Worm (Caenorhabditis elegans) whole organism, early embryonic: ENCODE measurements around the gene mrp-5.

Experiments
- B0310.2 ChIP-seq: sonication (generic microtip); optimal IDR thresholded peaks from 2 replicates; lab custom pipeline; 2016; ENCODE audit warnings: mild to moderate bottlenecking, missing genetic modification characterization, missing compliant biosample characterization
- F13C5.2 ChIP-seq: sonication (generic microtip); optimal IDR thresholded peaks from 2 replicates; lab custom pipeline; 2017; ENCODE audit warnings: mild to moderate bottlenecking, missing genetic modification characterization, inconsistent platforms, missing compliant biosample characterization
- aly-1 ChIP-seq: sonication (generic microtip); optimal IDR thresholded peaks from 2 replicates; lab custom pipeline; 2016; ENCODE audit warnings: missing genetic modification characterization, missing compliant biosample characterization
- ama-1 ChIP-seq: fragments of 150-350 bp; optimal IDR thresholded peaks from 2 replicates; lab custom pipeline; 2014
- ceh-13 ChIP-seq: fragments of 200-800 bp; sonication (Bioruptor generic); optimal IDR thresholded peaks from 2 replicates; lab custom pipeline; 2018; ENCODE audit warnings: mild to moderate bottlenecking, missing genetic modification characterization, missing compliant biosample characterization
- ceh-36 ChIP-seq: sonication (generic microtip); optimal IDR thresholded peaks from 2 replicates; lab custom pipeline; 2016; ENCODE audit warnings: missing genetic modification characterization, inconsistent platforms, missing compliant biosample characterization
- ets-7 ChIP-seq: sonication (generic microtip); optimal IDR thresholded peaks from 2 replicates; lab custom pipeline; 2016; ENCODE audit warnings: missing genotype, missing genetic modification characterization, missing compliant biosample characterization
- flt-1 ChIP-seq: fragments of 200-800 bp; sonication (Bioruptor generic); IDR thresholded peaks from 2 replicates; pipeline ENCODE4 v1.3.6; 2022; ENCODE audit warnings: missing genetic modification characterization, missing compliant biosample characterization
- hmbx-1 ChIP-seq: sonication (generic microtip); optimal IDR thresholded peaks from 2 replicates; lab custom pipeline; 2016; ENCODE audit warnings: mild to moderate bottlenecking, missing genetic modification characterization, missing compliant biosample characterization
- hmg-4 ChIP-seq: fragments of 200-800 bp; sonication (Bioruptor generic); optimal IDR thresholded peaks from 2 replicates; lab custom pipeline; 2018; ENCODE audit warnings: mild to moderate bottlenecking, missing genetic modification characterization, missing compliant biosample characterization
- hnd-1 ChIP-seq: sonication (generic microtip); optimal IDR thresholded peaks from 2 replicates; lab custom pipeline; 2016; ENCODE audit warnings: missing genetic modification characterization, missing compliant biosample characterization
- pes-1 ChIP-seq: fragments of 200-800 bp; sonication (Bioruptor generic); IDR thresholded peaks from 2 replicates; pipeline ENCODE4 v1.3.6; 2022; ENCODE audit warnings: missing genetic modification reagents, missing genetic modification characterization, missing compliant biosample characterization
- scrt-1 ChIP-seq: fragments of 200-800 bp; sonication (Bioruptor generic); IDR thresholded peaks from 2 replicates; pipeline ENCODE4 v1.3.6; 2022; ENCODE audit warnings: missing genetic modification characterization, missing compliant biosample characterization
- sea-1 ChIP-seq: fragments of 200-800 bp; sonication (Bioruptor generic); conservative IDR thresholded peaks from 2 replicates; pipeline ENCODE4 v1.3.6; 2022; ENCODE audit warnings: missing genetic modification characterization, missing compliant biosample characterization
- tbx-11 ChIP-seq: fragments of 200-800 bp; sonication (Bioruptor generic); IDR thresholded peaks from 2 replicates; pipeline ENCODE4 v1.3.6; 2022; ENCODE audit warnings: missing genetic modification characterization, missing compliant biosample characterization
- tbx-37 ChIP-seq: fragments of 200-800 bp; sonication (Bioruptor generic); conservative IDR thresholded peaks from 2 replicates; pipeline ENCODE4 v1.3.6; 2022; ENCODE audit warnings: missing genetic modification reagents, missing genetic modification characterization, missing compliant biosample characterization
- tra-4 ChIP-seq: sonication (generic microtip); optimal IDR thresholded peaks from 2 replicates; lab custom pipeline; 2017; ENCODE audit warnings: missing genetic modification characterization, missing compliant biosample characterization

mrp-5 gene

ce11 chrX:14922758-14923157 lies 23.4 kb downstream of the mrp-5 start:
- TF ChIP-seq B0310.2 (tag; lab: Kevin White, UChicago) (no peak), tra-4 (tag; lab: Kevin White, UChicago) (no peak), hnd-1 (tag; lab: Kevin White, UChicago) (no peak)

ce11 chrX:14920880-14921279 lies 25.2 kb downstream of the mrp-5 start:
- TF ChIP-seq hmbx-1 (tag; lab: Kevin White, UChicago) (no peak), F13C5.2 (tag; lab: Kevin White, UChicago) (no peak), scrt-1 (no peak), hnd-1 (tag; lab: Kevin White, UChicago) (no peak)

- TF ChIP-seq hnd-1 (tag; lab: Kevin White, UChicago), result no peak
- no peak for TF ChIP-seq ama-1 (lab: Kevin White, UChicago)
- TF ChIP-seq hmg-4 (GFP tag; lab: Kevin White, UChicago), result no peak
- no peak for TF ChIP-seq B0310.2 (tag; lab: Kevin White, UChicago)
- TF ChIP-seq pes-1 (GFP tag; lab: Robert Waterston, UW), result no peak
- no peak for TF ChIP-seq scrt-1
- TF ChIP-seq sea-1 (GFP tag; lab: Robert Waterston, UW), result no peak
- no peak for TF ChIP-seq flt-1 (GFP tag; lab: Robert Waterston, UW)
- TF ChIP-seq tbx-11 (GFP tag; lab: Robert Waterston, UW), result no peak
- no peak for TF ChIP-seq ets-7 (tag; lab: Kevin White, UChicago)
- no peak for TF ChIP-seq hmbx-1 (tag; lab: Kevin White, UChicago)
- no peak for TF ChIP-seq ceh-36
- TF ChIP-seq F13C5.2 (tag; lab: Kevin White, UChicago), result no peak
- TF ChIP-seq tra-4 (tag; lab: Kevin White, UChicago), result no peak
- no peak for TF ChIP-seq ceh-13 (GFP tag; lab: Kevin White, UChicago)
- no peak for TF ChIP-seq aly-1
- TF ChIP-seq tbx-37, result no peak
Measured at ce11 chrX:14918538-14918937, 27.6 kb downstream of the mrp-5 start, which contains the start of gene npr-40. TSS of gene npr-40 (plus strand) at chrX:14918838.

DNA sequence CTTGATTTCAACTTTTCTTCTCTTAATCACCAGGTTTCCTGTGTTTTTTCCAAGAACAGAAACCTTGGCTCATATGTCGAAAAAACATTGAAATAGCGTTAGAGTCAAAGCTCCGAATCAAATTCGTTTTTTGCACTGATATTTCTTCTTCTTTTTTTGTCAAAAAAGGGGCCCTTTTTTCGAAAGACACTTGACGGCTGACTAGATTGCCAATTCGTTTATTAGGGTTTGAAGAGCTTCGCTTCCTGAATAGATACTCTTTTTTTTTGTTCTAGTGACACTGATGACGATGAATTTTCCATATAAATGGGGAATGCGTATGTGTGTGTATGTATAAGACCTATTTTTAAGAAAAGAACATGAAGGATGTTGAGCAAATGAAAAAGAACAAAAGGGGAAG lies 29.4 kb downstream of the mrp-5 start:
- TF ChIP-seq hmg-4 (GFP tag; lab: Kevin White, UChicago) (no peak), pes-1 (GFP tag; lab: Robert Waterston, UW) (no peak), ceh-13 (GFP tag; lab: Kevin White, UChicago) (no peak), tbx-37 (no peak), flt-1 (GFP tag; lab: Robert Waterston, UW) (no peak), scrt-1 (no peak), tbx-11 (GFP tag; lab: Robert Waterston, UW) (no peak), aly-1 (no peak), ets-7 (tag; lab: Kevin White, UChicago) (no peak), hnd-1 (tag; lab: Kevin White, UChicago) (no peak), tra-4 (tag; lab: Kevin White, UChicago) (no peak), hmbx-1 (tag; lab: Kevin White, UChicago) (no peak), F13C5.2 (tag; lab: Kevin White, UChicago) (no peak), ceh-36 (no peak), ama-1 (lab: Kevin White, UChicago) (no peak), B0310.2 (tag; lab: Kevin White, UChicago) (no peak), sea-1 (GFP tag; lab: Robert Waterston, UW) (no peak)

ce11 chrX:14910689-14911088 lies 35.4 kb downstream of the mrp-5 start:
- TF ChIP-seq pes-1 (GFP tag; lab: Robert Waterston, UW) (no peak), flt-1 (GFP tag; lab: Robert Waterston, UW) (no peak), ceh-13 (GFP tag; lab: Kevin White, UChicago) (no peak), tbx-37 (no peak), hmbx-1 (tag; lab: Kevin White, UChicago) (no peak), sea-1 (GFP tag; lab: Robert Waterston, UW) (no peak), tra-4 (tag; lab: Kevin White, UChicago) (no peak), tbx-11 (GFP tag; lab: Robert Waterston, UW) (no peak), B0310.2 (tag; lab: Kevin White, UChicago) (no peak), scrt-1 (no peak), ceh-36 (no peak), ama-1 (lab: Kevin White, UChicago) (no peak), aly-1 (no peak), hnd-1 (tag; lab: Kevin White, UChicago) (no peak), hmg-4 (GFP tag; lab: Kevin White, UChicago) (no peak), F13C5.2 (tag; lab: Kevin White, UChicago) (no peak)

DNA sequence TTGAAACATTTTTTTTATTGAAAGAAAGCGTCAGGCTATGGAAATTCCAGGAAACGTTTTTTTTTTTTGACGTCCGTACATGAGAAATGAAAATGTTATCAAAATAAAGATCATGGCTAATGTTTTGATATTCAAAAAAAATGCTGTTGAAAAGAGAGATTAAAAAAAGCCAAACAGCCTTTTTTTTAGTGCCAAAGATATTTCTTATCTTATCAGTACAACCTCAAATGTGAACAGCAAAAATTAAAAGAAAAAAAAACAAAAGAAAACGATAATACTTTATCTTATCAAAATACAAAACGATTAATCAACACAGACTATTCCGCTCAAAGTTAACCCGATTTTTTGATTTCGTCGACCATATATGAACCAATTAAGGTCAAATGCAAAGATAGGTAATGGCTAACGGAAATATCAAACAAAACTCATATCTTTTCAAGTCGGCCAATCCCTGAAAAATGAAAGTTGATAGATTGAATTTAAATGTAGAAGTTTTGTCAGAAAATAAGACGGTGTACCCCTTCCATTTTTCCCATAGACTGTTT lies 38.8 kb downstream of the mrp-5 start:
- TF ChIP-seq ets-7 (tag; lab: Kevin White, UChicago) (no peak), B0310.2 (tag; lab: Kevin White, UChicago) (no peak), ceh-36 (no peak), tra-4 (tag; lab: Kevin White, UChicago) (no peak), flt-1 (GFP tag; lab: Robert Waterston, UW) (no peak), hmg-4 (GFP tag; lab: Kevin White, UChicago) (no peak), ceh-13 (GFP tag; lab: Kevin White, UChicago) (no peak), F13C5.2 (tag; lab: Kevin White, UChicago) (no peak), hnd-1 (tag; lab: Kevin White, UChicago) (no peak), aly-1 (no peak), tbx-11 (GFP tag; lab: Robert Waterston, UW) (no peak), ama-1 (lab: Kevin White, UChicago) (no peak), tbx-37 (no peak)

ce11 chrX:14905161-14905560 lies 41.0 kb downstream of the mrp-5 start, which contains the start of gene hex-5:
TSS of gene hex-5 (minus strand) at chrX:14905261.
- TF ChIP-seq ceh-36 (no peak), aly-1 (no peak), tra-4 (tag; lab: Kevin White, UChicago) (no peak), hnd-1 (tag; lab: Kevin White, UChicago) (no peak), B0310.2 (tag; lab: Kevin White, UChicago) (no peak), F13C5.2 (tag; lab: Kevin White, UChicago) (no peak), ceh-13 (GFP tag; lab: Kevin White, UChicago) (no peak), hmg-4 (GFP tag; lab: Kevin White, UChicago) (no peak), sea-1 (GFP tag; lab: Robert Waterston, UW) (no peak), ets-7 (tag; lab: Kevin White, UChicago) (no peak), hmbx-1 (tag; lab: Kevin White, UChicago) (no peak), ama-1 (lab: Kevin White, UChicago) (no peak), pes-1 (GFP tag; lab: Robert Waterston, UW) (no peak), flt-1 (GFP tag; lab: Robert Waterston, UW) (no peak), scrt-1 (no peak)
